Fruit fly (Drosophila melanogaster) whole organism, embryonic: ENCODE data around the gene CG46463.

ENCODE experiments used
- Abd-B ChIP-seq: fragments of 200-800 bp; sonication (Bioruptor generic); optimal IDR thresholded peaks from 2 replicates; lab custom pipeline; 2018; ENCODE audit warnings: missing biosample characterization, mild to moderate bottlenecking, missing genetic modification characterization, moderate library complexity
- Aef1 ChIP-seq: fragments of 200-800 bp; sonication (Bioruptor generic); IDR thresholded peaks from 3 replicates; pipeline ENCODE4 v1.3.6; 2022; ENCODE audit warnings: missing biosample characterization, missing genetic modification characterization
- B-H1 ChIP-seq: fragments of 200-800 bp; sonication (Bioruptor generic); IDR thresholded peaks from 3 replicates; pipeline ENCODE4 v1.3.6; 2022; ENCODE audit warnings: missing biosample characterization, missing genetic modification characterization
- Bdp1 ChIP-seq: fragments of 200-800 bp; sonication (Bioruptor generic); optimal IDR thresholded peaks from 3 replicates; lab custom pipeline; 2016; ENCODE audit warnings: missing biosample characterization, missing genetic modification characterization
- CG11696 ChIP-seq: fragments of 200-800 bp; sonication (Bioruptor generic); IDR thresholded peaks from 2 replicates; pipeline ENCODE4 v1.3.6; 2022; ENCODE audit warnings: missing biosample characterization, missing genetic modification characterization
- CG13424 ChIP-seq: fragments of 200-800 bp; sonication (Bioruptor generic); optimal IDR thresholded peaks from 2 replicates; lab custom pipeline; 2019; ENCODE audit warnings: missing biosample characterization, mild to moderate bottlenecking, missing genetic modification characterization, moderate library complexity
- CG13624 ChIP-seq: fragments of 200-800 bp; sonication (Bioruptor generic); optimal IDR thresholded peaks from 2 replicates; lab custom pipeline; 2016; ENCODE audit warnings: missing biosample characterization, missing genetic modification characterization
- CG14014 ChIP-seq: fragments of 200-800 bp; sonication (Bioruptor generic); IDR thresholded peaks from 2 replicates; pipeline ENCODE4 v1.3.6; 2022; ENCODE audit warnings: missing biosample characterization, missing genetic modification characterization
- CG15696 ChIP-seq: fragments of 200-800 bp; sonication (Bioruptor generic); optimal IDR thresholded peaks from 2 replicates; lab custom pipeline; 2019; ENCODE audit warnings: missing biosample characterization, mild to moderate bottlenecking, missing genetic modification characterization, moderate library complexity
- CG1647 ChIP-seq: fragments of 200-800 bp; sonication (Bioruptor generic); optimal IDR thresholded peaks from 3 replicates; lab custom pipeline; 2016; ENCODE audit warnings: missing biosample characterization, missing genetic modification characterization
- CG18599 ChIP-seq: fragments of 200-800 bp; sonication (Bioruptor generic); optimal IDR thresholded peaks from 3 replicates; lab custom pipeline; 2017; ENCODE audit warnings: missing biosample characterization, missing genetic modification characterization, mild to moderate bottlenecking, moderate library complexity, missing genetic modification reagents
- CG2202 ChIP-seq: fragments of 200-800 bp; sonication (Bioruptor generic); optimal IDR thresholded peaks from 2 replicates; lab custom pipeline; 2018; ENCODE audit warnings: missing biosample characterization, mild to moderate bottlenecking, missing genetic modification characterization
- CG4820 ChIP-seq: fragments of 200-800 bp; sonication (Bioruptor generic); optimal IDR thresholded peaks from 3 replicates; lab custom pipeline; 2016; ENCODE audit warnings: missing biosample characterization, missing genetic modification characterization
- CG6813 ChIP-seq: fragments of 200-800 bp; sonication (Bioruptor generic); optimal IDR thresholded peaks from 2 replicates; lab custom pipeline; 2017; ENCODE audit warnings: missing biosample characterization, missing genetic modification characterization, mild to moderate bottlenecking, moderate library complexity, missing genetic modification reagents
- CG8359 ChIP-seq: fragments of 200-800 bp; sonication (Bioruptor generic); optimal IDR thresholded peaks from 2 replicates; lab custom pipeline; 2017; ENCODE audit warnings: missing biosample characterization, mild to moderate bottlenecking, missing genetic modification characterization, borderline replicate concordance
- CG8388 ChIP-seq: fragments of 200-800 bp; sonication (Bioruptor generic); optimal IDR thresholded peaks from 2 replicates; lab custom pipeline; 2019; ENCODE audit warnings: missing biosample characterization, mild to moderate bottlenecking, missing genetic modification characterization, moderate library complexity
- CG9797 ChIP-seq: fragments of 200-800 bp; sonication (Bioruptor generic); optimal IDR thresholded peaks from 3 replicates; lab custom pipeline; 2018; ENCODE audit warnings: missing biosample characterization, mild to moderate bottlenecking, missing genetic modification characterization
- Chrac-16 ChIP-seq: fragments of 200-800 bp; sonication (Bioruptor generic); optimal IDR thresholded peaks from 3 replicates; lab custom pipeline; 2016; ENCODE audit warnings: missing biosample characterization, missing genetic modification characterization
- D ChIP-seq, 2 experiments: fragments of 200-800 bp in 1 of 2; fragments of >200 bp in 1 of 2; sonication (Bioruptor generic) in 1 of 2; optimal IDR thresholded peaks; 2 replicates in 1 of 2; 3 replicates in 1 of 2; lab custom pipeline; 2017; ENCODE audit warnings: mild to moderate bottlenecking in 1 of 2, missing biosample characterization in 1 of 2, missing genetic modification characterization in 1 of 2, missing genetic modification reagents in 1 of 2
- HHEX ChIP-seq: fragments of 200-800 bp; sonication (Bioruptor generic); optimal IDR thresholded peaks from 3 replicates; lab custom pipeline; 2017; ENCODE audit warnings: missing biosample characterization, mild to moderate bottlenecking, missing genetic modification characterization, missing genetic modification reagents
- HLH4C ChIP-seq: fragments of 200-800 bp; sonication (Bioruptor generic); IDR thresholded peaks from 3 replicates; pipeline ENCODE4 v1.3.6; 2022; ENCODE audit warnings: missing biosample characterization, missing genetic modification characterization; ENCODE audit not compliant: partially characterized antibody
- HLHmδ ChIP-seq: fragments of 200-800 bp; sonication (Bioruptor generic); optimal IDR thresholded peaks from 2 replicates; lab custom pipeline; 2018; ENCODE audit warnings: missing biosample characterization, mild to moderate bottlenecking, missing genetic modification characterization, moderate library complexity
- Hmr ChIP-seq: fragments of 200-800 bp; sonication (Bioruptor generic); optimal IDR thresholded peaks from 3 replicates; lab custom pipeline; 2017; ENCODE audit warnings: mild to moderate bottlenecking, missing biosample characterization, missing genetic modification reagents, missing genetic modification characterization
- NFAT ChIP-seq: fragments of 200-800 bp; sonication (Bioruptor generic); IDR thresholded peaks from 2 replicates; pipeline ENCODE4 v1.3.6; 2022; ENCODE audit warnings: missing biosample characterization, missing genetic modification characterization
- Nf-YB ChIP-seq: fragments of 200-800 bp; sonication (Bioruptor generic); optimal IDR thresholded peaks from 3 replicates; lab custom pipeline; 2019; ENCODE audit warnings: missing biosample characterization, mild to moderate bottlenecking, missing genetic modification characterization, moderate library complexity
- NfI ChIP-seq: fragments of 200-800 bp; sonication (Bioruptor generic); optimal IDR thresholded peaks from 3 replicates; lab custom pipeline; 2018; ENCODE audit warnings: missing biosample characterization, mild to moderate bottlenecking, missing genetic modification characterization, moderate library complexity
- al ChIP-seq: fragments of 200-800 bp; sonication (Bioruptor generic); IDR thresholded peaks from 2 replicates; pipeline ENCODE4 v1.3.6; 2022; ENCODE audit warnings: missing biosample characterization, missing genetic modification characterization
- aop ChIP-seq: fragments of 200-800 bp; sonication (Bioruptor generic); IDR thresholded peaks from 2 replicates; pipeline ENCODE4 v1.3.6; 2022; ENCODE audit warnings: missing biosample characterization, missing genetic modification characterization
- ap ChIP-seq: fragments of 200-800 bp; sonication (Bioruptor generic); IDR thresholded peaks from 2 replicates; pipeline ENCODE4 v1.3.6; 2022; ENCODE audit warnings: missing biosample characterization, missing genetic modification characterization
- ase ChIP-seq: fragments of 200-800 bp; sonication (Bioruptor generic); IDR thresholded peaks from 3 replicates; pipeline ENCODE4 v1.3.6; 2022; ENCODE audit warnings: missing biosample characterization, missing genetic modification characterization
- dimm ChIP-seq: fragments of 200-800 bp; sonication (Bioruptor generic); IDR thresholded peaks from 2 replicates; pipeline ENCODE4 v1.3.6; 2022; ENCODE audit warnings: missing biosample characterization, missing genetic modification characterization
- disco-r ChIP-seq: fragments of 200-800 bp; sonication (Bioruptor generic); optimal IDR thresholded peaks from 2 replicates; lab custom pipeline; 2016; ENCODE audit warnings: missing biosample characterization, missing genetic modification characterization
- dmrt11E ChIP-seq: fragments of 200-800 bp; sonication (Bioruptor generic); optimal IDR thresholded peaks from 3 replicates; lab custom pipeline; 2018; ENCODE audit warnings: missing biosample characterization, mild to moderate bottlenecking, missing genetic modification characterization, moderate library complexity
- dpn ChIP-seq, 2 experiments: fragments of 200-800 bp; sonication (Bioruptor generic); optimal IDR thresholded peaks; 3 replicates each; lab custom pipeline; 2016; ENCODE audit warnings: missing biosample characterization in 2 of 2, missing genetic modification characterization in 2 of 2
- emc ChIP-seq: fragments of 200-800 bp; sonication (Bioruptor generic); optimal IDR thresholded peaks from 2 replicates; lab custom pipeline; 2016; ENCODE audit warnings: missing biosample characterization, missing genetic modification characterization
- eve ChIP-seq, 2 experiments: fragments of >200 bp; optimal IDR thresholded peaks; 2 replicates each; lab custom pipeline; 2017; ENCODE audit warnings: missing biosample characterization in 2 of 2, missing genetic modification characterization in 2 of 2
- eyg ChIP-seq: fragments of 200-800 bp; sonication (Bioruptor generic); optimal IDR thresholded peaks from 3 replicates; lab custom pipeline; 2016; ENCODE audit warnings: missing biosample characterization, missing genetic modification characterization
- gce ChIP-seq: fragments of 200-800 bp; sonication (Bioruptor generic); IDR thresholded peaks from 3 replicates; pipeline ENCODE4 v1.3.6; 2022; ENCODE audit warnings: missing biosample characterization, missing genetic modification characterization
- gro ChIP-seq: fragments of 200-800 bp; sonication (Bioruptor generic); optimal IDR thresholded peaks from 2 replicates; lab custom pipeline; 2016; ENCODE audit warnings: missing biosample characterization, missing genetic modification characterization
- ind ChIP-seq: fragments of 200-800 bp; sonication (Bioruptor generic); optimal IDR thresholded peaks from 3 replicates; lab custom pipeline; 2016; ENCODE audit warnings: missing biosample characterization, missing genetic modification characterization
- kni ChIP-seq: fragments of 200-800 bp; sonication (Bioruptor generic); optimal IDR thresholded peaks from 3 replicates; lab custom pipeline; 2017; ENCODE audit warnings: mild to moderate bottlenecking, missing biosample characterization, missing genetic modification reagents, missing genetic modification characterization
- nmo ChIP-seq: fragments of 200-800 bp; sonication (Bioruptor generic); optimal IDR thresholded peaks from 2 replicates; lab custom pipeline; 2018; ENCODE audit warnings: missing biosample characterization, mild to moderate bottlenecking, missing genetic modification characterization, moderate library complexity
- onecut ChIP-seq: fragments of 200-800 bp; sonication (Bioruptor generic); IDR thresholded peaks from 2 replicates; pipeline ENCODE4 v1.3.6; 2022; ENCODE audit warnings: missing biosample characterization, missing genetic modification characterization
- peb ChIP-seq: fragments of 200-800 bp; sonication (Bioruptor generic); IDR thresholded peaks from 2 replicates; pipeline ENCODE4 v1.3.6; 2022; ENCODE audit warnings: missing biosample characterization, missing genetic modification characterization
- schlank ChIP-seq: fragments of 200-800 bp; sonication (Bioruptor generic); optimal IDR thresholded peaks from 2 replicates; lab custom pipeline; 2018; ENCODE audit warnings: missing biosample characterization, mild to moderate bottlenecking, missing genetic modification characterization
- shn ChIP-seq: fragments of 200-800 bp; sonication (Bioruptor generic); optimal IDR thresholded peaks from 3 replicates; lab custom pipeline; 2016; ENCODE audit warnings: missing biosample characterization, missing genetic modification characterization
- slbo ChIP-seq: fragments of 200-800 bp; sonication (Bioruptor generic); IDR thresholded peaks from 2 replicates; pipeline ENCODE4 v1.3.6; 2022; ENCODE audit warnings: missing biosample characterization, missing genetic modification characterization
- stc ChIP-seq: fragments of 200-800 bp; sonication (Bioruptor generic); IDR thresholded peaks from 2 replicates; pipeline ENCODE4 v1.3.6; 2022; ENCODE audit warnings: missing biosample characterization, missing genetic modification characterization
- toy ChIP-seq: fragments of 200-800 bp; sonication (Bioruptor generic); IDR thresholded peaks from 2 replicates; pipeline ENCODE4 v1.3.6; 2022; ENCODE audit warnings: missing biosample characterization, missing genetic modification characterization
- vnd ChIP-seq: fragments of 200-800 bp; sonication (Bioruptor generic); IDR thresholded peaks from 3 replicates; pipeline ENCODE4 v1.3.6; 2022; ENCODE audit warnings: missing biosample characterization, missing genetic modification characterization; ENCODE audit not compliant: partially characterized antibody
- wek ChIP-seq: fragments of 200-800 bp; sonication (Bioruptor generic); optimal IDR thresholded peaks from 3 replicates; lab custom pipeline; 2018; ENCODE audit warnings: missing biosample characterization, mild to moderate bottlenecking, missing genetic modification characterization, moderate library complexity

CG46463 gene

DNA sequence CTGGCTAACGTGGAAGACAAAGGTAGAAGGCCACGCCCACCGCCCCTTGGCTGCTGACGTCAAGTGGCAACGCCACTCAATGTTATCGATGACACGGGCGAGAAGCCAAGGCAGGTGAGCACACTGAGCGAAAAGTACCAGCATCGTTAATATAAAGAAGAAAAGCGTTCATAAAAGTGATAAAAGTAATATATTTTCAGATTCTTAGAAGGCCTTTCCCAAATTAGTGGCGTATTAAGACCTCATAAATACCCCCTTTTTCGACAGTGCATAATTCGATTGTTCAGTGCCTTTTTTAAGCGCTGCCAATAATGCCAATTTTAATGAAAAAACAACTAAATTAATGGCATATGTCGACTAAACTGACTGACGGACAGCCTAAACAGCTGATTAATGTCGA, 11.4 kb upstream of the CG46463 start (continued):
- TF ChIP-seq CG13424 (tag; lab: Kevin White, UChicago) (peak; percentile 21), CG2202 (tag; lab: Kevin White, UChicago) (no peak), NfI (GFP tag; lab: Kevin White, UChicago) (peak; percentile 31), Abd-B (GFP tag; lab: Kevin White, UChicago) (no peak), HLH4C (no peak), ap (GFP tag; lab: Robert Waterston, UW) (peak; percentile 55; the same call in 1 of the 2 replicates), ind (GFP tag; lab: Kevin White, UChicago) (no peak), onecut (GFP tag; lab: Robert Waterston, UW) (no peak), eyg (GFP tag; lab: Kevin White, UChicago) (no peak), CG11696 (GFP tag; lab: Robert Waterston, UW) (no peak), slbo (peak; percentile 80), D (optimal IDR thresholded peaks at IDR 0.05; lab: Kevin White, UChicago) (no peak), D (GFP tag; optimal IDR thresholded peaks at IDR 0.05; lab: Kevin White, UChicago) (no peak), aop (GFP tag; lab: Robert Waterston, UW) (no peak), shn (GFP tag; lab: Kevin White, UChicago) (no peak), CG18599 (GFP tag; lab: Kevin White, UChicago) (peak; percentile 35), disco-r (GFP tag; lab: Kevin White, UChicago) (no peak), CG8359 (no peak), nmo (peak; percentile 37), CG4820 (GFP tag; lab: Kevin White, UChicago) (no peak), dimm (GFP tag; lab: Robert Waterston, UW) (no peak), Aef1 (GFP tag; lab: Robert Waterston, UW) (no peak), stc (GFP tag; lab: Robert Waterston, UW) (no peak), Chrac-16 (peak; percentile 0), CG9797 (no peak), peb (GFP tag; lab: Robert Waterston, UW) (no peak), NFAT (no peak), al (GFP tag; lab: Robert Waterston, UW) (no peak), CG13624 (GFP tag; lab: Kevin White, UChicago) (no peak), Hmr (GFP tag; lab: Kevin White, UChicago) (peak; percentile 41), ase (GFP tag; lab: Robert Waterston, UW) (no peak), Bdp1 (no peak), CG6813 (GFP tag; lab: Kevin White, UChicago) (no peak), vnd (no peak), kni (GFP tag; lab: Kevin White, UChicago) (no peak), dmrt11E (peak; percentile 44), gro (GFP tag; lab: Kevin White, UChicago) (no peak), CG14014 (GFP tag; lab: Robert Waterston, UW) (no peak), wek (GFP tag; lab: Kevin White, UChicago) (no peak), CG15696 (no peak), dpn (GFP tag; optimal IDR thresholded peaks at IDR 0.05; lab: Kevin White, UChicago) (peak in 1 of 2 experiments; percentile 2), gce (no peak), eve (GFP tag; optimal IDR thresholded peaks at IDR 0.05; lab: Kevin White, UChicago) (peak in 1 of 2 experiments; percentile 17), emc (GFP tag; lab: Kevin White, UChicago) (no peak), B-H1 (no peak), schlank (tag; lab: Kevin White, UChicago) (no peak), HLHmδ (GFP tag; lab: Kevin White, UChicago) (no peak), toy (GFP tag; lab: Robert Waterston, UW) (no peak), Nf-YB (no peak), CG8388 (GFP tag; lab: Kevin White, UChicago) (peak; percentile 40), CG1647 (no peak), HHEX (GFP tag; lab: Kevin White, UChicago) (no peak)
